Worm (Caenorhabditis elegans): ENCODE measurements around the gene del-9.

The del-9 gene

ce11 chrX:3611042-3611623, 6.0 kb downstream of the del-9 start, which contains the start of gene C18B2.5:
Gene C18B2.5, minus strand, starts transcription at chrX:3611092.
- TF ChIP-seq hlh-1 (tag; optimal IDR thresholded peaks at IDR 0.05) (no peak), nhr-76 (tag; optimal IDR thresholded peaks at IDR 0.05) (no peak), elt-3 (tag; optimal IDR thresholded peaks at IDR 0.05) (no peak), mep-1 (tag; optimal IDR thresholded peaks at IDR 0.05) (no peak), unc-120 (tag; optimal IDR thresholded peaks at IDR 0.05; ENCODE audit: poor library complexity, severe bottlenecking) (no peak), M03D4.4 (tag; optimal IDR thresholded peaks at IDR 0.05) (no peak), mls-2 (tag; optimal IDR thresholded peaks at IDR 0.05) (no peak), lsy-2 (tag; optimal IDR thresholded peaks at IDR 0.05) (no peak)

- no peak for TF ChIP-seq ces-1 (GFP tag; optimal IDR thresholded peaks at IDR 0.05)
These were observed 6.7 kb downstream of the del-9 start for ce11 chrX:3610442-3610841.

- TF ChIP-seq nhr-76 (tag; optimal IDR thresholded peaks at IDR 0.05) (no peak), cnd-1 (tag; optimal IDR thresholded peaks at IDR 0.05) (no peak), blmp-1 (tag; optimal IDR thresholded peaks at IDR 0.05) (no peak), hlh-1 (tag; optimal IDR thresholded peaks at IDR 0.05) (no peak), zip-8 (tag; optimal IDR thresholded peaks at IDR 0.05) (no peak), sptf-1 (tag; optimal IDR thresholded peaks at IDR 0.05) (no peak), nhr-28 (tag; optimal IDR thresholded peaks at IDR 0.05) (no peak), ces-1 (GFP tag; optimal IDR thresholded peaks at IDR 0.05) (peak; percentile 58), lin-32 (GFP tag; optimal IDR thresholded peaks at IDR 0.05) (no peak), sem-2 (GFP tag; optimal IDR thresholded peaks at IDR 0.05) (no peak), mls-2 (tag; optimal IDR thresholded peaks at IDR 0.05) (peak; percentile 72), unc-39 (tag; optimal IDR thresholded peaks at IDR 0.05) (no peak), unc-62 (GFP tag; optimal IDR thresholded peaks at IDR 0.05) (peak; percentile 83), elt-1 (tag; optimal IDR thresholded peaks at IDR 0.05; ENCODE audit: borderline replicate concordance, insufficient read depth) (no peak), nhr-237 (tag; optimal IDR thresholded peaks at IDR 0.05) (peak; percentile 17), lin-13 (tag; optimal IDR thresholded peaks at IDR 0.05) (no peak), drap-1 (GFP tag; optimal IDR thresholded peaks at IDR 0.05) (peak; percentile 27), ceh-83 (GFP tag; optimal IDR thresholded peaks at IDR 0.05) (no peak), tbx-8 (GFP tag; optimal IDR thresholded peaks at IDR 0.05) (no peak), unc-120 (tag; optimal IDR thresholded peaks at IDR 0.05; ENCODE audit: poor library complexity, severe bottlenecking) (peak; percentile 79), flh-1 (GFP tag; optimal IDR thresholded peaks at IDR 0.05) (no peak), ztf-11 (tag; optimal IDR thresholded peaks at IDR 0.05) (no peak), ceh-43 (GFP tag; optimal IDR thresholded peaks at IDR 0.05) (peak; percentile 46), M03D4.4 (tag; optimal IDR thresholded peaks at IDR 0.05) (no peak), elt-3 (tag; optimal IDR thresholded peaks at IDR 0.05) (no peak), pha-4 (tag; optimal IDR thresholded peaks at IDR 0.05) (peak; percentile 28), snpc-4 (tag; optimal IDR thresholded peaks at IDR 0.05) (no peak), lsy-2 (tag; optimal IDR thresholded peaks at IDR 0.05) (no peak), nhr-12 (tag; optimal IDR thresholded peaks at IDR 0.05) (no peak), bed-3 (GFP tag; optimal IDR thresholded peaks at IDR 0.05) (no peak), mab-5 (tag; optimal IDR thresholded peaks at IDR 0.05) (no peak), ceh-39 (tag; optimal IDR thresholded peaks at IDR 0.05) (peak; percentile 4), ham-2 (GFP tag; optimal IDR thresholded peaks at IDR 0.05) (no peak), mep-1 (tag; optimal IDR thresholded peaks at IDR 0.05) (peak; percentile 57), nhr-2 (tag; optimal IDR thresholded peaks at IDR 0.05) (no peak)
These were observed 11.4 kb downstream of the del-9 start, which contains the start of gene C18B2.4 for ce11 chrX:3605727-3606126. Gene C18B2.4, minus strand, starts transcription at chrX:3605741.

- TF ChIP-seq bed-3 (GFP tag; optimal IDR thresholded peaks at IDR 0.05) (no peak), ceh-83 (GFP tag; optimal IDR thresholded peaks at IDR 0.05) (no peak), lin-13 (tag; optimal IDR thresholded peaks at IDR 0.05) (no peak), ces-1 (GFP tag; optimal IDR thresholded peaks at IDR 0.05) (no peak), zip-8 (tag; optimal IDR thresholded peaks at IDR 0.05) (no peak), ztf-11 (tag; optimal IDR thresholded peaks at IDR 0.05) (no peak), nhr-237 (tag; optimal IDR thresholded peaks at IDR 0.05) (no peak), elt-3 (tag; optimal IDR thresholded peaks at IDR 0.05) (no peak), M03D4.4 (tag; optimal IDR thresholded peaks at IDR 0.05) (no peak), blmp-1 (tag; optimal IDR thresholded peaks at IDR 0.05) (no peak), mab-5 (tag; optimal IDR thresholded peaks at IDR 0.05) (no peak), ham-2 (GFP tag; optimal IDR thresholded peaks at IDR 0.05) (no peak), nhr-28 (tag; optimal IDR thresholded peaks at IDR 0.05) (no peak), unc-120 (tag; optimal IDR thresholded peaks at IDR 0.05; ENCODE audit: poor library complexity, severe bottlenecking) (no peak), ceh-43 (GFP tag; optimal IDR thresholded peaks at IDR 0.05) (no peak)
These were observed 14.5 kb downstream of the del-9 start for ce11 chrX:3602622-3603021.

Data from whole organism, mixed stage, embryonic.